5 fruit fly cellular contexts compared by ENCODE assay signal in the genomic region with DNA sequence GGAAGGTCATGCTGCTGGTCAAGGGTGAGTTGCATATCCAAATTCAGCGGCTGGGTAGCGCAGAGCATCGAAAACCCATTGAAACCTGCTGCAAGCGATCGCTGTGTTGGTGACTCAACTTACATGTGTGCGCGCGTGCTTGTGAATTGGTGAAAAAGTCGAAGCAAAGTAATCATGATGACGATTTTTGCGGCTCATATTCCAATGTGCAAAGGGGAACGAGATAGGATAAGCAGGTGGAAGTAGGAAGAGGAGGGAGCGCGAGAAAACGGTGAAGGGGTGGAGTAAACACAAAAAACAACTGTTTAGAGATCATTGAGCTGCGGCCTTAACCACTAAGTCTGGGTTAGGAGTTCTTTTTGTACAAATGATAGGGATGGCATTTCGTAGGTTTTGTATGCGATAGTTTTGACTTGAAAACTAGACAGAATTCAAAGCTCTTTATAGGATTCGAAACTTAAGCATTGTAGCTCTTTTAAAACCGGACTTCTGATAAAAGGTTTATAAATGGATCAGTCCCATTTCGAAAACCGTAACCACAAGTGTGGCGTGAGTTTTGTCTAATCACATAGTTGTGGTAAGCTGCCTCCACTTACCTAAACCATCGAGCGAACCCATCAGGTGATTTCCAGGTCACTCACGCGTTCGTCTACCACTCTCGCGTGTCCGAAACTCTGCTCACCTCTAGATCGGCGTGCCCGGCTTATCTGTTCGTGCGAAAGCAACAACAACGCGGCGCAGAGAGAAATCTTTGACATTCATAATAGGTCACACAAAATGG.
TF ChIP-seq lines count a peak whose summit lies in the region.

No protein-coding gene starts in this region.

TF ChIP-seq in whole organism, adult, 20 proteins besides CTCF, POLR2A, EP300 and RAD21 (continued from another document):
- TF ChIP-seq CG7101 (tag; optimal IDR thresholded peaks at IDR 0.05; lab: Kevin White, UChicago) (peak; percentile 69), tj (GFP tag; optimal IDR thresholded peaks at IDR 0.05; lab: Kevin White, UChicago) (peak; percentile 38), CG7045 (GFP tag; optimal IDR thresholded peaks at IDR 0.05; lab: Kevin White, UChicago) (peak; percentile 1), Mnt (GFP tag; optimal IDR thresholded peaks at IDR 0.05; lab: Kevin White, UChicago) (peak; percentile 59)
TF ChIP-seq in whole organism, adult: peak in this region for 14.

TF ChIP-seq in whole organism, embryonic, 481 proteins besides CTCF, POLR2A, EP300 and RAD21 (continued from another document and continues in another):
- TF ChIP-seq Mrtf (GFP tag; IDR thresholded peaks at IDR 0.05; lab: Robert Waterston, UW) (no peak), CG8290 (GFP tag; optimal IDR thresholded peaks at IDR 0.05; lab: Kevin White, UChicago) (no peak), CG8290 (tag; optimal IDR thresholded peaks at IDR 0.05; lab: Kevin White, UChicago) (peak; percentile 13 to 19), twi (tag; optimal IDR thresholded peaks at IDR 0.05; lab: Kevin White, UChicago) (peak; percentile 6), jigr1 (GFP tag; IDR thresholded peaks at IDR 0.05; lab: Robert Waterston, UW) (no peak), lab (GFP tag; optimal IDR thresholded peaks at IDR 0.05; lab: Kevin White, UChicago) (peak; percentile 41), CG2129 (GFP tag; IDR thresholded peaks at IDR 0.05; lab: Robert Waterston, UW; ENCODE audit: partially characterized antibody) (peak; percentile 72), Sox102F (GFP tag; optimal IDR thresholded peaks at IDR 0.05; lab: Kevin White, UChicago) (peak; percentile 21), slou (GFP tag; optimal IDR thresholded peaks at IDR 0.05; lab: Kevin White, UChicago) (no peak), Chrac-16 (GFP tag; optimal IDR thresholded peaks at IDR 0.05; lab: Kevin White, UChicago) (no peak), fru (optimal IDR thresholded peaks at IDR 0.05; lab: Kevin White, UChicago) (no peak), Hr39 (optimal IDR thresholded peaks at IDR 0.05; lab: Kevin White, UChicago) (no peak), lola (GFP tag; optimal IDR thresholded peaks at IDR 0.05; lab: Kevin White, UChicago) (peak in 1 of 3 experiments; percentile 30), dati (GFP tag; IDR thresholded peaks at IDR 0.05; lab: Robert Waterston, UW) (no peak), z (GFP tag; IDR thresholded peaks at IDR 0.05; lab: Robert Waterston, UW) (no peak), wor (GFP tag; IDR thresholded peaks at IDR 0.05; lab: Robert Waterston, UW) (no peak), Lhr (GFP tag; optimal IDR thresholded peaks at IDR 0.05; lab: Kevin White, UChicago) (no peak), E2f1 (GFP tag; IDR thresholded peaks at IDR 0.05; lab: Robert Waterston, UW) (0 out of 2 replicates have a peak, but pooled peaks have one; percentile 11), zen (tag; optimal IDR thresholded peaks at IDR 0.05; lab: Kevin White, UChicago) (no peak), CG10462 (GFP tag; optimal IDR thresholded peaks at IDR 0.05; lab: Kevin White, UChicago) (no peak), CG9215 (GFP tag; IDR thresholded peaks at IDR 0.05; lab: Robert Waterston, UW) (no peak; the same call in 1 of the 2 replicates), CG10209 (GFP tag; optimal IDR thresholded peaks at IDR 0.05; lab: Kevin White, UChicago) (peak; percentile 13), D19B (GFP tag; optimal IDR thresholded peaks at IDR 0.05; lab: Kevin White, UChicago) (peak; percentile 42), cato (GFP tag; optimal IDR thresholded peaks at IDR 0.05; lab: Kevin White, UChicago; ENCODE audit: borderline replicate concordance) (no peak), Fer3 (tag; optimal IDR thresholded peaks at IDR 0.05; lab: Kevin White, UChicago) (peak; percentile 7), wdn (GFP tag; IDR thresholded peaks at IDR 0.05; lab: Robert Waterston, UW) (0 out of 2 replicates have a peak, but pooled peaks have one; percentile 20), CG11695 (GFP tag; IDR thresholded peaks at IDR 0.05; lab: Robert Waterston, UW) (no peak), CG6272 (GFP tag; IDR thresholded peaks at IDR 0.05; lab: Robert Waterston, UW) (peak; percentile 59; the same call in 1 of the 2 replicates), CG11398 (GFP tag; optimal IDR thresholded peaks at IDR 0.05; lab: Kevin White, UChicago) (no peak)

TF ChIP-seq in whole organism, prepupa, 60 proteins besides CTCF, POLR2A, EP300 and RAD21 (continued from another document and continues in another):
- peak; percentile 2 for TF ChIP-seq CG1621 (tag; optimal IDR thresholded peaks at IDR 0.05; lab: Kevin White, UChicago)
- peak; percentile 37 for TF ChIP-seq achi (GFP tag; optimal IDR thresholded peaks at IDR 0.05; lab: Kevin White, UChicago)
- peak; percentile 65 for TF ChIP-seq Ets21C (GFP tag; optimal IDR thresholded peaks at IDR 0.05; lab: Kevin White, UChicago)
- peak; percentile 62 for TF ChIP-seq CG15336 (GFP tag; IDR thresholded peaks at IDR 0.05; lab: Robert Waterston, UW)
- peak; percentile 13 for TF ChIP-seq dsx (GFP tag; optimal IDR thresholded peaks at IDR 0.05; lab: Kevin White, UChicago; ENCODE audit: poor library complexity, severe bottlenecking)
- TF ChIP-seq Eip75B (GFP tag; optimal IDR thresholded peaks at IDR 0.05; lab: Kevin White, UChicago): peak; percentile 66
- peak; percentile 78 for TF ChIP-seq Hr39 (GFP tag; optimal IDR thresholded peaks at IDR 0.05; lab: Kevin White, UChicago)
- peak in 1 of 2 experiments; percentile 47 for TF ChIP-seq salr (GFP tag; optimal IDR thresholded peaks at IDR 0.05; lab: Kevin White, UChicago)
- TF ChIP-seq CG34406 (GFP tag; optimal IDR thresholded peaks at IDR 0.05; lab: Kevin White, UChicago): peak; percentile 6
- TF ChIP-seq Sox15 (GFP tag; optimal IDR thresholded peaks at IDR 0.05; lab: Kevin White, UChicago): peak; percentile 41
- peak; percentile 59 for TF ChIP-seq OdsH (GFP tag; optimal IDR thresholded peaks at IDR 0.05; lab: Kevin White, UChicago)
- TF ChIP-seq svp (GFP tag; lab: Kevin White, UChicago): peak; percentile 90
- peak; percentile 47; the same call in 2 of the 3 replicates for TF ChIP-seq eg (GFP tag; IDR thresholded peaks at IDR 0.05; lab: Robert Waterston, UW)
- TF ChIP-seq Met (GFP tag; optimal IDR thresholded peaks at IDR 0.05; lab: Kevin White, UChicago): peak; percentile 64
- peak; percentile 52 for TF ChIP-seq Hr4 (GFP tag; optimal IDR thresholded peaks at IDR 0.05; lab: Kevin White, UChicago)
- peak; percentile 54 for TF ChIP-seq CG8319 (GFP tag; optimal IDR thresholded peaks at IDR 0.05; lab: Kevin White, UChicago)
- TF ChIP-seq CG8632 (GFP tag; optimal IDR thresholded peaks at IDR 0.05; lab: Kevin White, UChicago): peak; percentile 9
- no peak for TF ChIP-seq fd85E (GFP tag; optimal IDR thresholded peaks at IDR 0.05; lab: Kevin White, UChicago)
- TF ChIP-seq CG7368 (GFP tag; optimal IDR thresholded peaks at IDR 0.05; lab: Kevin White, UChicago): peak; percentile 45
- TF ChIP-seq Smox (GFP tag; optimal IDR thresholded peaks at IDR 0.05; lab: Kevin White, UChicago): peak; percentile 66
- peak; percentile 30 for TF ChIP-seq Ets96B (tag; optimal IDR thresholded peaks at IDR 0.05; lab: Kevin White, UChicago)
- TF ChIP-seq fkh (GFP tag; optimal IDR thresholded peaks at IDR 0.05; lab: Kevin White, UChicago): peak; percentile 5
- TF ChIP-seq vri (GFP tag; optimal IDR thresholded peaks at IDR 0.05; lab: Kevin White, UChicago): peak; percentile 40
- peak; percentile 39 for TF ChIP-seq CG11762 (GFP tag; optimal IDR thresholded peaks at IDR 0.05; lab: Kevin White, UChicago; ENCODE audit: insufficient read depth)
- TF ChIP-seq Eip78C (GFP tag; lab: Kevin White, UChicago): peak; percentile 89
- peak; percentile 37 to 61 for TF ChIP-seq ss (GFP tag; optimal IDR thresholded peaks at IDR 0.05; lab: Kevin White, UChicago)
- TF ChIP-seq Sox14 (GFP tag; optimal IDR thresholded peaks at IDR 0.05; lab: Kevin White, UChicago): peak; percentile 47
- peak; percentile 45 for TF ChIP-seq fd59A (GFP tag; optimal IDR thresholded peaks at IDR 0.05; lab: Kevin White, UChicago)
- no peak for TF ChIP-seq CG6854 (GFP tag; optimal IDR thresholded peaks at IDR 0.05; lab: Kevin White, UChicago)
- TF ChIP-seq CG6808 (GFP tag; optimal IDR thresholded peaks at IDR 0.05; lab: Kevin White, UChicago): peak; percentile 32

TF ChIP-seq in whole organism, pupa, 21 proteins besides CTCF, POLR2A, EP300 and RAD21 (continued from another document):
- TF ChIP-seq CG8159 (tag; optimal IDR thresholded peaks at IDR 0.05; lab: Kevin White, UChicago) (peak; percentile 52), CG17806 (tag; optimal IDR thresholded peaks at IDR 0.05; lab: Kevin White, UChicago) (peak; percentile 46), rn (GFP tag; IDR thresholded peaks at IDR 0.05; lab: Robert Waterston, UW) (no peak)
TF ChIP-seq in whole organism, pupa: peak in this region for 13.

TF ChIP-seq in whole organism, wandering third instar larva, 38 proteins besides CTCF, POLR2A, EP300 and RAD21 (continued from another document):
- TF ChIP-seq foxo (GFP tag; optimal IDR thresholded peaks at IDR 0.05; lab: Kevin White, UChicago): peak in 1 of 2 experiments; percentile 73
- TF ChIP-seq psq (GFP tag; optimal IDR thresholded peaks at IDR 0.05; lab: Kevin White, UChicago): peak; percentile 54
- TF ChIP-seq CG9705 (GFP tag; optimal IDR thresholded peaks at IDR 0.05; lab: Kevin White, UChicago): peak; percentile 8
- peak; percentile 18 for TF ChIP-seq CG32264 (GFP tag; optimal IDR thresholded peaks at IDR 0.05; lab: Kevin White, UChicago)
- TF ChIP-seq Mio (GFP tag; optimal IDR thresholded peaks at IDR 0.05; lab: Kevin White, UChicago): no peak
- peak; percentile 51 for TF ChIP-seq OdsH (GFP tag; optimal IDR thresholded peaks at IDR 0.05; lab: Kevin White, UChicago)
- TF ChIP-seq fru (GFP tag; optimal IDR thresholded peaks at IDR 0.05; lab: Kevin White, UChicago): peak; percentile 66
